Fruit fly (Drosophila melanogaster): ENCODE measurements around the gene Secp43.

- TF ChIP-seq fru (GFP tag; optimal IDR thresholded peaks at IDR 0.05) = no peak
- no peak for TF ChIP-seq Dfd (GFP tag; optimal IDR thresholded peaks at IDR 0.05)
- TF ChIP-seq Abd-B (GFP tag; optimal IDR thresholded peaks at IDR 0.05) = no peak
- TF ChIP-seq dl (GFP tag; optimal IDR thresholded peaks at IDR 0.05; ENCODE audit: insufficient read depth in 1 of 2, partially characterized antibody in 2 of 2) = no peak
- TF ChIP-seq tai (GFP tag; optimal IDR thresholded peaks at IDR 0.05) = no peak
- no peak for TF ChIP-seq woc (GFP tag; optimal IDR thresholded peaks at IDR 0.05)
- TF ChIP-seq CG32264 (GFP tag; optimal IDR thresholded peaks at IDR 0.05) = no peak
- no peak for TF ChIP-seq Myc (optimal IDR thresholded peaks at IDR 0.05)
Observed at dm6 chr2L:4414059-4414458, 40.2 kb downstream of the Secp43 start.
